Worm (Caenorhabditis elegans): ENCODE results near the gene sox-3.

Gene sox-3

ce11 chrX:14701490-14701889, 8.7 kb upstream of the sox-3 start, which contains the start of gene F40E10.5:
Gene F40E10.5 (plus strand): TSS chrX:14701790.
- no peak for TF ChIP-seq zip-8 (tag; optimal IDR thresholded peaks at IDR 0.05)
- peak; percentile 39 for TF ChIP-seq nhr-2 (tag; optimal IDR thresholded peaks at IDR 0.05)

ce11 chrX:14699866-14700265, 7.1 kb upstream of the sox-3 start, which contains the start of gene hch-1:
Gene hch-1 (minus strand): TSS chrX:14699977.
- TF ChIP-seq nhr-2 (tag; optimal IDR thresholded peaks at IDR 0.05) = peak; percentile 32
- TF ChIP-seq ztf-11 (tag; optimal IDR thresholded peaks at IDR 0.05) = no peak
- TF ChIP-seq elt-1 (tag; optimal IDR thresholded peaks at IDR 0.05; ENCODE audit: borderline replicate concordance, insufficient read depth) = peak; percentile 92

- TF ChIP-seq ces-1 (GFP tag; optimal IDR thresholded peaks at IDR 0.05) = peak; percentile 94
- no peak for TF ChIP-seq cnd-1 (tag; optimal IDR thresholded peaks at IDR 0.05)
Observed at ce11 chrX:14695892-14696291, 3.1 kb upstream of the sox-3 start.

ce11 chrX:14694633-14695177, 1.9 kb upstream of the sox-3 start:
- TF ChIP-seq ces-1 (GFP tag; optimal IDR thresholded peaks at IDR 0.05) = peak; percentile 97
- no peak for TF ChIP-seq unc-39 (tag; optimal IDR thresholded peaks at IDR 0.05)

- TF ChIP-seq nhr-2 (tag; optimal IDR thresholded peaks at IDR 0.05) (no peak), hlh-1 (tag; optimal IDR thresholded peaks at IDR 0.05) (peak; percentile 69), unc-62 (GFP tag; optimal IDR thresholded peaks at IDR 0.05) (peak; percentile 53), unc-120 (tag; optimal IDR thresholded peaks at IDR 0.05; ENCODE audit: poor library complexity, severe bottlenecking) (peak; percentile 66), mep-1 (tag; optimal IDR thresholded peaks at IDR 0.05) (no peak)
Observed at ce11 chrX:14684406-14684927, 8.3 kb downstream of the sox-3 start, which contains the start of gene csq-1. Gene csq-1 (plus strand): TSS chrX:14684877.

- no peak for TF ChIP-seq ceh-83 (GFP tag; optimal IDR thresholded peaks at IDR 0.05)
- no peak for TF ChIP-seq unc-39 (tag; optimal IDR thresholded peaks at IDR 0.05)
- no peak for TF ChIP-seq mab-5 (tag; optimal IDR thresholded peaks at IDR 0.05)
- no peak for TF ChIP-seq blmp-1 (tag; optimal IDR thresholded peaks at IDR 0.05)
- TF ChIP-seq nhr-76 (tag; optimal IDR thresholded peaks at IDR 0.05) = no peak
- no peak for TF ChIP-seq mls-2 (tag; optimal IDR thresholded peaks at IDR 0.05)
- no peak for TF ChIP-seq mep-1 (tag; optimal IDR thresholded peaks at IDR 0.05)
- TF ChIP-seq ceh-43 (GFP tag; optimal IDR thresholded peaks at IDR 0.05) = no peak
- TF ChIP-seq zip-8 (tag; optimal IDR thresholded peaks at IDR 0.05) = no peak
- no peak for TF ChIP-seq lsy-2 (tag; optimal IDR thresholded peaks at IDR 0.05)
- TF ChIP-seq flh-1 (GFP tag; optimal IDR thresholded peaks at IDR 0.05) = no peak
- TF ChIP-seq sem-2 (GFP tag; optimal IDR thresholded peaks at IDR 0.05) = no peak
- no peak for TF ChIP-seq tbx-8 (GFP tag; optimal IDR thresholded peaks at IDR 0.05)
- TF ChIP-seq elt-3 (tag; optimal IDR thresholded peaks at IDR 0.05) = no peak
Observed at ce11 chrX:14680474-14680873, 12.3 kb downstream of the sox-3 start.

ce11 chrX:14678983-14679382, 13.8 kb downstream of the sox-3 start:
- TF ChIP-seq nhr-28 (tag; optimal IDR thresholded peaks at IDR 0.05) (no peak), zip-8 (tag; optimal IDR thresholded peaks at IDR 0.05) (no peak), ceh-39 (tag; optimal IDR thresholded peaks at IDR 0.05) (no peak), drap-1 (GFP tag; optimal IDR thresholded peaks at IDR 0.05) (no peak), lsy-2 (tag; optimal IDR thresholded peaks at IDR 0.05) (no peak), sem-2 (GFP tag; optimal IDR thresholded peaks at IDR 0.05) (no peak), nhr-237 (tag; optimal IDR thresholded peaks at IDR 0.05) (no peak), lin-32 (GFP tag; optimal IDR thresholded peaks at IDR 0.05) (no peak), mab-5 (tag; optimal IDR thresholded peaks at IDR 0.05) (no peak), cnd-1 (tag; optimal IDR thresholded peaks at IDR 0.05) (no peak), sptf-1 (tag; optimal IDR thresholded peaks at IDR 0.05) (no peak), lin-13 (tag; optimal IDR thresholded peaks at IDR 0.05) (no peak), unc-62 (GFP tag; optimal IDR thresholded peaks at IDR 0.05) (no peak), unc-39 (tag; optimal IDR thresholded peaks at IDR 0.05) (no peak), ham-2 (GFP tag; optimal IDR thresholded peaks at IDR 0.05) (no peak)

Data from whole organism, mixed stage, embryonic.